Fruit fly (Drosophila melanogaster) whole organism, pupa: ENCODE measurements around the gene CG1024.

Source experiments
- CG12605 ChIP-seq: fragments of 200-800 bp; sonication (Bioruptor generic); IDR thresholded peaks from 2 replicates; pipeline ENCODE4 v1.3.6; 2022; ENCODE audit warnings: missing biosample characterization, missing genetic modification characterization
- CG13204 ChIP-seq: fragments of 200-800 bp; sonication (Bioruptor generic); optimal IDR thresholded peaks from 2 replicates; lab custom pipeline; 2018; ENCODE audit warnings: missing biosample characterization, mild to moderate bottlenecking, missing genetic modification characterization, moderate library complexity
- CG15710 ChIP-seq: fragments of 200-800 bp; sonication (Bioruptor generic); optimal IDR thresholded peaks from 2 replicates; lab custom pipeline; 2018; ENCODE audit warnings: missing biosample characterization, mild to moderate bottlenecking, missing genetic modification characterization, moderate library complexity
- CG17806 ChIP-seq: fragments of 200-800 bp; sonication (Bioruptor generic); optimal IDR thresholded peaks from 2 replicates; lab custom pipeline; 2018; ENCODE audit warnings: missing biosample characterization, mild to moderate bottlenecking, missing genetic modification characterization, moderate library complexity
- CG34367 ChIP-seq: fragments of 200-800 bp; sonication (Bioruptor generic); optimal IDR thresholded peaks from 2 replicates; lab custom pipeline; 2018; ENCODE audit warnings: missing biosample characterization, mild to moderate bottlenecking, missing genetic modification characterization
- EcR ChIP-seq: fragments of 200-800 bp; sonication (Bioruptor generic); optimal IDR thresholded peaks from 3 replicates; lab custom pipeline; 2019; ENCODE audit warnings: missing biosample characterization, missing genetic modification characterization, mild to moderate bottlenecking, moderate library complexity, missing genetic modification reagents
- Pif1A ChIP-seq: fragments of 200-800 bp; sonication (Bioruptor generic); optimal IDR thresholded peaks from 3 replicates; lab custom pipeline; 2016; ENCODE audit warnings: missing biosample characterization, missing genetic modification characterization
- Snoo ChIP-seq: fragments of 200-800 bp; sonication (Bioruptor generic); optimal IDR thresholded peaks from 3 replicates; lab custom pipeline; 2017; ENCODE audit warnings: missing biosample characterization, mild to moderate bottlenecking, missing genetic modification characterization, inconsistent platforms
- fd96Ca ChIP-seq: fragments of 200-800 bp; sonication (Bioruptor generic); IDR thresholded peaks from 3 replicates; pipeline ENCODE4 v1.3.6; 2022; ENCODE audit warnings: missing biosample characterization, missing genetic modification characterization
- rn ChIP-seq: fragments of 200-800 bp; sonication (Bioruptor generic); IDR thresholded peaks from 2 replicates; pipeline ENCODE4 v1.3.6; 2022; ENCODE audit warnings: missing biosample characterization, missing genetic modification characterization

- peak; percentile 8 for TF ChIP-seq CG34367
- TF ChIP-seq Snoo, result peak; percentile 43
- TF ChIP-seq EcR, result no peak
- peak; percentile 61 for TF ChIP-seq Pif1A (GFP tag; lab: Kevin White, UChicago)
- TF ChIP-seq CG12605 (GFP tag; lab: Robert Waterston, UW), result peak; percentile 39; the same call in 1 of the 2 replicates
- peak; percentile 78 for TF ChIP-seq fd96Ca (GFP tag; lab: Robert Waterston, UW)
- TF ChIP-seq rn, result no peak
- TF ChIP-seq CG13204 (GFP tag; lab: Kevin White, UChicago), result no peak
- TF ChIP-seq CG17806 (tag; lab: Kevin White, UChicago), result peak; percentile 35
- TF ChIP-seq CG15710 (tag; lab: Kevin White, UChicago), result peak; percentile 27
Measured at dm6 chr3R:6416242-6416641, 36.1 kb upstream of the CG1024 start.
